Worm (Caenorhabditis elegans) whole organism, mixed stage, embryonic: ENCODE measurements around the gene W05E10.5.
A peak's percentile ranks its signal among the peaks of the same experiment; 100 is the strongest.

Experiments
- M03D4.4 ChIP-seq: sonication (generic microtip); optimal IDR thresholded peaks from 2 replicates; lab custom pipeline; 2017; ENCODE audit warnings: mild to moderate bottlenecking, missing genetic modification characterization, missing compliant biosample characterization
- bed-3 ChIP-seq: fragments of 200-800 bp; sonication (Bioruptor generic); optimal IDR thresholded peaks from 3 replicates; lab custom pipeline; 2018; ENCODE audit warnings: mild to moderate bottlenecking, missing genetic modification characterization, moderate library complexity, missing compliant biosample characterization
- blmp-1 ChIP-seq: fragments of 150-350 bp; optimal IDR thresholded peaks from 2 replicates; lab custom pipeline; 2014; ENCODE audit warnings: missing biosample characterization, missing genetic modification characterization
- ceh-39 ChIP-seq: fragments of 150-350 bp; optimal IDR thresholded peaks from 2 replicates; lab custom pipeline; 2014; ENCODE audit warnings: missing biosample characterization, missing genetic modification characterization
- ceh-83 ChIP-seq: fragments of 200-800 bp; sonication (Bioruptor generic); optimal IDR thresholded peaks from 2 replicates; lab custom pipeline; 2018; ENCODE audit warnings: mild to moderate bottlenecking, missing genetic modification characterization, missing compliant biosample characterization
- ces-1 ChIP-seq: fragments of 150-350 bp; optimal IDR thresholded peaks from 2 replicates; lab custom pipeline; 2014; ENCODE audit warnings: missing biosample characterization, missing genetic modification reagents, missing genetic modification characterization
- cnd-1 ChIP-seq: fragments of 200-800 bp; sonication (Bioruptor generic); optimal IDR thresholded peaks from 2 replicates; lab custom pipeline; 2018; ENCODE audit warnings: mild to moderate bottlenecking, missing genetic modification characterization, missing compliant biosample characterization
- drap-1 ChIP-seq: fragments of 200-800 bp; sonication (Bioruptor generic); optimal IDR thresholded peaks from 3 replicates; lab custom pipeline; 2018; ENCODE audit warnings: mild to moderate bottlenecking, missing genetic modification characterization, missing compliant biosample characterization
- elt-1 ChIP-seq: sonication (generic microtip); optimal IDR thresholded peaks from 2 replicates; lab custom pipeline; 2017; ENCODE audit warnings: missing genetic modification characterization, mild to moderate bottlenecking, missing compliant biosample characterization, antibody characterized with exemption, moderate library complexity, borderline replicate concordance; ENCODE audit not compliant: insufficient read depth
- elt-3 ChIP-seq: fragments of 150-350 bp; optimal IDR thresholded peaks from 2 replicates; lab custom pipeline; 2014; ENCODE audit warnings: missing biosample characterization, missing genetic modification characterization
- flh-1 ChIP-seq: fragments of 200-800 bp; sonication (Bioruptor generic); optimal IDR thresholded peaks from 2 replicates; lab custom pipeline; 2018; ENCODE audit warnings: mild to moderate bottlenecking, missing genetic modification characterization, moderate library complexity, missing compliant biosample characterization
- ham-2 ChIP-seq: fragments of 200-800 bp; sonication (Bioruptor generic); optimal IDR thresholded peaks from 2 replicates; lab custom pipeline; 2018; ENCODE audit warnings: mild to moderate bottlenecking, missing genetic modification characterization, missing compliant biosample characterization
- hlh-1 ChIP-seq: fragments of 150-350 bp; optimal IDR thresholded peaks from 2 replicates; lab custom pipeline; 2014; ENCODE audit warnings: missing biosample characterization, missing genetic modification reagents, missing genetic modification characterization
- lin-13 ChIP-seq: fragments of 150-350 bp; optimal IDR thresholded peaks from 2 replicates; lab custom pipeline; 2014; ENCODE audit warnings: missing biosample characterization, missing genetic modification characterization
- lin-32 ChIP-seq: fragments of 200-800 bp; sonication (Bioruptor generic); optimal IDR thresholded peaks from 2 replicates; lab custom pipeline; 2018; ENCODE audit warnings: mild to moderate bottlenecking, missing genetic modification characterization, missing compliant biosample characterization
- mab-5 ChIP-seq: fragments of 150-350 bp; optimal IDR thresholded peaks from 2 replicates; lab custom pipeline; 2014; ENCODE audit warnings: missing biosample characterization, missing genetic modification characterization
- mep-1 ChIP-seq: fragments of 150-350 bp; optimal IDR thresholded peaks from 2 replicates; lab custom pipeline; 2017; ENCODE audit warnings: missing biosample characterization, missing genetic modification reagents, missing genetic modification characterization, inconsistent platforms
- mls-2 ChIP-seq: sonication (generic microtip); optimal IDR thresholded peaks from 2 replicates; lab custom pipeline; 2016; ENCODE audit warnings: mild to moderate bottlenecking, missing genetic modification characterization, moderate library complexity, missing compliant biosample characterization
- nhr-12 ChIP-seq: fragments of 150-350 bp; optimal IDR thresholded peaks from 2 replicates; lab custom pipeline; 2014; ENCODE audit warnings: missing biosample characterization, missing genetic modification characterization
- nhr-2 ChIP-seq: fragments of 150-350 bp; optimal IDR thresholded peaks from 2 replicates; lab custom pipeline; 2014; ENCODE audit warnings: missing biosample characterization, missing genetic modification characterization
- nhr-237 ChIP-seq: fragments of 150-350 bp; optimal IDR thresholded peaks from 2 replicates; lab custom pipeline; 2014; ENCODE audit warnings: missing biosample characterization, missing genetic modification characterization
- nhr-28 ChIP-seq: fragments of 150-350 bp; optimal IDR thresholded peaks from 2 replicates; lab custom pipeline; 2014; ENCODE audit warnings: missing biosample characterization, missing genetic modification characterization
- nhr-76 ChIP-seq: sonication (generic microtip); optimal IDR thresholded peaks from 2 replicates; lab custom pipeline; 2017; ENCODE audit warnings: missing biosample characterization, missing genetic modification characterization
- pha-4 ChIP-seq: fragments of 150-350 bp; optimal IDR thresholded peaks from 2 replicates; lab custom pipeline; 2018; ENCODE audit warnings: missing biosample characterization, missing genetic modification reagents, missing genetic modification characterization
- sem-2 ChIP-seq: fragments of 200-800 bp; sonication (Bioruptor generic); optimal IDR thresholded peaks from 2 replicates; lab custom pipeline; 2018; ENCODE audit warnings: mild to moderate bottlenecking, missing genetic modification characterization, missing compliant biosample characterization
- snpc-4 ChIP-seq: fragments of 150-350 bp; optimal IDR thresholded peaks from 2 replicates; lab custom pipeline; 2014; ENCODE audit warnings: missing biosample characterization, missing genetic modification characterization
- sptf-1 ChIP-seq: sonication (generic microtip); optimal IDR thresholded peaks from 2 replicates; lab custom pipeline; 2017; ENCODE audit warnings: mild to moderate bottlenecking, missing genetic modification characterization, moderate library complexity, missing compliant biosample characterization
- tbx-8 ChIP-seq: fragments of 200-800 bp; sonication (Bioruptor generic); optimal IDR thresholded peaks from 2 replicates; lab custom pipeline; 2018; ENCODE audit warnings: mild to moderate bottlenecking, missing genetic modification characterization, moderate library complexity, missing compliant biosample characterization
- unc-120 ChIP-seq: sonication (generic microtip); optimal IDR thresholded peaks from 2 replicates; lab custom pipeline; 2017; ENCODE audit warnings: missing genetic modification characterization, missing compliant biosample characterization; ENCODE audit not compliant: poor library complexity, severe bottlenecking
- unc-39 ChIP-seq: fragments of 150-350 bp; optimal IDR thresholded peaks from 2 replicates; lab custom pipeline; 2014; ENCODE audit warnings: missing biosample characterization, missing genetic modification characterization
- unc-62 ChIP-seq: fragments of 150-350 bp; optimal IDR thresholded peaks from 2 replicates; lab custom pipeline; 2014; ENCODE audit warnings: missing biosample characterization, missing genetic modification reagents, missing genetic modification characterization
- zip-8 ChIP-seq: fragments of 150-350 bp; optimal IDR thresholded peaks from 2 replicates; lab custom pipeline; 2014; ENCODE audit warnings: missing biosample characterization, missing genetic modification characterization
- ztf-11 ChIP-seq: fragments of 150-350 bp; optimal IDR thresholded peaks from 2 replicates; lab custom pipeline; 2014; ENCODE audit warnings: missing biosample characterization, missing genetic modification characterization

Gene W05E10.5

ce11 chrV:11656469-11656868, 39.0 kb downstream of the W05E10.5 start:
- TF ChIP-seq mls-2 (tag; lab: Kevin White, UChicago) = no peak
- TF ChIP-seq mep-1 (tag; lab: Kevin White, UChicago) = no peak
- TF ChIP-seq bed-3 (GFP tag; lab: Kevin White, UChicago) = no peak
- TF ChIP-seq zip-8 (tag; lab: Kevin White, UChicago) = peak; percentile 95
- TF ChIP-seq nhr-28 (tag; lab: Kevin White, UChicago) = no peak
- TF ChIP-seq cnd-1 (tag; lab: Kevin White, UChicago) = no peak
- TF ChIP-seq nhr-2 = peak; percentile 34
- TF ChIP-seq hlh-1 (tag; lab: Kevin White, UChicago) = no peak
- TF ChIP-seq flh-1 (GFP tag; lab: Kevin White, UChicago) = no peak
- no peak for TF ChIP-seq M03D4.4 (tag; lab: Kevin White, UChicago)

ce11 chrV:11653095-11653494, 42.4 kb downstream of the W05E10.5 start:
- no peak for TF ChIP-seq mab-5 (tag; lab: Kevin White, UChicago)
- TF ChIP-seq unc-120 = no peak
- no peak for TF ChIP-seq lin-13
- no peak for TF ChIP-seq unc-39
- no peak for TF ChIP-seq ces-1 (GFP tag; lab: Kevin White, UChicago)
- no peak for TF ChIP-seq ham-2 (GFP tag; lab: Kevin White, UChicago)
- no peak for TF ChIP-seq flh-1 (GFP tag; lab: Kevin White, UChicago)
- no peak for TF ChIP-seq bed-3 (GFP tag; lab: Kevin White, UChicago)
- TF ChIP-seq tbx-8 (GFP tag; lab: Kevin White, UChicago) = no peak
- TF ChIP-seq snpc-4 = no peak
- TF ChIP-seq mep-1 (tag; lab: Kevin White, UChicago) = no peak
- no peak for TF ChIP-seq nhr-237 (tag; lab: Kevin White, UChicago)
- no peak for TF ChIP-seq drap-1 (GFP tag; lab: Kevin White, UChicago)
- no peak for TF ChIP-seq sem-2
- TF ChIP-seq M03D4.4 (tag; lab: Kevin White, UChicago) = no peak
- TF ChIP-seq elt-1 (tag; lab: Kevin White, UChicago) = no peak
- TF ChIP-seq unc-62 (GFP tag; lab: Kevin White, UChicago) = no peak
- no peak for TF ChIP-seq nhr-2
- no peak for TF ChIP-seq zip-8 (tag; lab: Kevin White, UChicago)
- no peak for TF ChIP-seq ztf-11

ce11 chrV:11650720-11651119, 44.8 kb downstream of the W05E10.5 start, which contains the start of gene zip-10:
Gene zip-10, minus strand, starts transcription at chrV:11650762.
- TF ChIP-seq drap-1 (GFP tag; lab: Kevin White, UChicago) = no peak
- TF ChIP-seq ceh-83 (GFP tag; lab: Kevin White, UChicago) = no peak
- no peak for TF ChIP-seq elt-3 (tag; lab: Kevin White, UChicago)
- TF ChIP-seq snpc-4 = no peak
- TF ChIP-seq ceh-39 = no peak
- no peak for TF ChIP-seq nhr-76 (tag; lab: Kevin White, UChicago)
- TF ChIP-seq nhr-237 (tag; lab: Kevin White, UChicago) = no peak
- TF ChIP-seq unc-120 = no peak
- no peak for TF ChIP-seq mep-1 (tag; lab: Kevin White, UChicago)
- TF ChIP-seq elt-1 (tag; lab: Kevin White, UChicago) = no peak
- TF ChIP-seq blmp-1 (tag; lab: Kevin White, UChicago) = no peak
- no peak for TF ChIP-seq bed-3 (GFP tag; lab: Kevin White, UChicago)
- no peak for TF ChIP-seq ham-2 (GFP tag; lab: Kevin White, UChicago)
- TF ChIP-seq flh-1 (GFP tag; lab: Kevin White, UChicago) = no peak
- no peak for TF ChIP-seq mls-2 (tag; lab: Kevin White, UChicago)
- no peak for TF ChIP-seq unc-62 (GFP tag; lab: Kevin White, UChicago)
- no peak for TF ChIP-seq pha-4 (tag; lab: Kevin White, UChicago)

- TF ChIP-seq nhr-237 (tag; lab: Kevin White, UChicago) = no peak
- no peak for TF ChIP-seq cnd-1 (tag; lab: Kevin White, UChicago)
- no peak for TF ChIP-seq ham-2 (GFP tag; lab: Kevin White, UChicago)
- no peak for TF ChIP-seq flh-1 (GFP tag; lab: Kevin White, UChicago)
- no peak for TF ChIP-seq snpc-4
- no peak for TF ChIP-seq bed-3 (GFP tag; lab: Kevin White, UChicago)
- TF ChIP-seq drap-1 (GFP tag; lab: Kevin White, UChicago) = no peak
- TF ChIP-seq elt-3 (tag; lab: Kevin White, UChicago) = no peak
- no peak for TF ChIP-seq tbx-8 (GFP tag; lab: Kevin White, UChicago)
- TF ChIP-seq blmp-1 (tag; lab: Kevin White, UChicago) = no peak
Observed at ce11 chrV:11649254-11649653, 46.2 kb downstream of the W05E10.5 start.

- TF ChIP-seq unc-39 = no peak
- TF ChIP-seq zip-8 (tag; lab: Kevin White, UChicago) = no peak
- TF ChIP-seq blmp-1 (tag; lab: Kevin White, UChicago) = no peak
- no peak for TF ChIP-seq elt-3 (tag; lab: Kevin White, UChicago)
- no peak for TF ChIP-seq tbx-8 (GFP tag; lab: Kevin White, UChicago)
- TF ChIP-seq unc-62 (GFP tag; lab: Kevin White, UChicago) = no peak
- no peak for TF ChIP-seq cnd-1 (tag; lab: Kevin White, UChicago)
- TF ChIP-seq nhr-237 (tag; lab: Kevin White, UChicago) = no peak
- TF ChIP-seq sptf-1 (tag; lab: Kevin White, UChicago) = no peak
- no peak for TF ChIP-seq mep-1 (tag; lab: Kevin White, UChicago)
- TF ChIP-seq nhr-12 (tag; lab: Kevin White, UChicago) = no peak
- TF ChIP-seq lin-32 (GFP tag; lab: Kevin White, UChicago) = no peak
Observed at ce11 chrV:11648435-11648834, 47.1 kb downstream of the W05E10.5 start.
